Fruit fly (Drosophila melanogaster) whole organism, pupa: Measurements from ENCODE around the gene Cdc16.

ENCODE experiments used
- CG10348 ChIP-seq: fragments of 200-800 bp; sonication (Bioruptor generic); IDR thresholded peaks from 2 replicates; pipeline ENCODE4 v1.3.6; 2022; ENCODE audit warnings: missing biosample characterization, missing genetic modification characterization
- CG12605 ChIP-seq: fragments of 200-800 bp; sonication (Bioruptor generic); IDR thresholded peaks from 2 replicates; pipeline ENCODE4 v1.3.6; 2022; ENCODE audit warnings: missing biosample characterization, missing genetic modification characterization
- CG13204 ChIP-seq: fragments of 200-800 bp; sonication (Bioruptor generic); optimal IDR thresholded peaks from 2 replicates; lab custom pipeline; 2018; ENCODE audit warnings: missing biosample characterization, mild to moderate bottlenecking, missing genetic modification characterization, moderate library complexity
- CG14655 ChIP-seq: fragments of 200-800 bp; sonication (Bioruptor generic); optimal IDR thresholded peaks from 3 replicates; lab custom pipeline; 2017; ENCODE audit warnings: mild to moderate bottlenecking, missing biosample characterization, missing genetic modification reagents, missing genetic modification characterization
- CG15710 ChIP-seq: fragments of 200-800 bp; sonication (Bioruptor generic); optimal IDR thresholded peaks from 2 replicates; lab custom pipeline; 2018; ENCODE audit warnings: missing biosample characterization, mild to moderate bottlenecking, missing genetic modification characterization, moderate library complexity
- CG17806 ChIP-seq: fragments of 200-800 bp; sonication (Bioruptor generic); optimal IDR thresholded peaks from 2 replicates; lab custom pipeline; 2018; ENCODE audit warnings: missing biosample characterization, mild to moderate bottlenecking, missing genetic modification characterization, moderate library complexity
- CG32121 ChIP-seq: fragments of 200-800 bp; sonication (Bioruptor generic); IDR thresholded peaks from 2 replicates; pipeline ENCODE4 v1.3.6; 2022; ENCODE audit warnings: missing biosample characterization, missing genetic modification characterization
- CG34367 ChIP-seq: fragments of 200-800 bp; sonication (Bioruptor generic); optimal IDR thresholded peaks from 2 replicates; lab custom pipeline; 2018; ENCODE audit warnings: missing biosample characterization, mild to moderate bottlenecking, missing genetic modification characterization
- CG4496 ChIP-seq: fragments of 200-800 bp; sonication (Bioruptor generic); IDR thresholded peaks from 3 replicates; pipeline ENCODE4 v1.3.6; 2022; ENCODE audit warnings: missing biosample characterization, missing genetic modification characterization
- CG8159 ChIP-seq: fragments of 200-800 bp; sonication (Bioruptor generic); optimal IDR thresholded peaks from 3 replicates; lab custom pipeline; 2018; ENCODE audit warnings: missing biosample characterization, mild to moderate bottlenecking, missing genetic modification characterization, moderate library complexity
- CG8301 ChIP-seq: fragments of 200-800 bp; sonication (Bioruptor generic); optimal IDR thresholded peaks from 2 replicates; lab custom pipeline; 2018; ENCODE audit warnings: missing biosample characterization, mild to moderate bottlenecking, missing genetic modification characterization
- CG9948 ChIP-seq: fragments of 200-800 bp; sonication (Bioruptor generic); optimal IDR thresholded peaks from 2 replicates; lab custom pipeline; 2018; ENCODE audit warnings: missing biosample characterization, mild to moderate bottlenecking, missing genetic modification characterization, moderate library complexity
- D1 ChIP-seq: fragments of 200-800 bp; sonication (Bioruptor generic); optimal IDR thresholded peaks from 2 replicates; lab custom pipeline; 2018; ENCODE audit warnings: missing biosample characterization, mild to moderate bottlenecking, missing genetic modification characterization, moderate library complexity
- EcR ChIP-seq: fragments of 200-800 bp; sonication (Bioruptor generic); optimal IDR thresholded peaks from 3 replicates; lab custom pipeline; 2019; ENCODE audit warnings: missing biosample characterization, missing genetic modification characterization, mild to moderate bottlenecking, moderate library complexity, missing genetic modification reagents
- Ets98B ChIP-seq: fragments of 200-800 bp; sonication (Bioruptor generic); IDR thresholded peaks from 2 replicates; pipeline ENCODE4 v1.3.6; 2022; ENCODE audit warnings: missing biosample characterization, missing genetic modification characterization
- Pif1A ChIP-seq: fragments of 200-800 bp; sonication (Bioruptor generic); optimal IDR thresholded peaks from 3 replicates; lab custom pipeline; 2016; ENCODE audit warnings: missing biosample characterization, missing genetic modification characterization
- Pif1B ChIP-seq: fragments of 200-800 bp; sonication (Bioruptor generic); optimal IDR thresholded peaks from 3 replicates; lab custom pipeline; 2016; ENCODE audit warnings: missing biosample characterization, missing genetic modification characterization
- Snoo ChIP-seq: fragments of 200-800 bp; sonication (Bioruptor generic); optimal IDR thresholded peaks from 3 replicates; lab custom pipeline; 2017; ENCODE audit warnings: missing biosample characterization, mild to moderate bottlenecking, missing genetic modification characterization, inconsistent platforms
- fd96Ca ChIP-seq: fragments of 200-800 bp; sonication (Bioruptor generic); IDR thresholded peaks from 3 replicates; pipeline ENCODE4 v1.3.6; 2022; ENCODE audit warnings: missing biosample characterization, missing genetic modification characterization
- gl ChIP-seq: fragments of 200-800 bp; sonication (Bioruptor generic); optimal IDR thresholded peaks from 2 replicates; lab custom pipeline; 2018; ENCODE audit warnings: missing biosample characterization, mild to moderate bottlenecking, missing genetic modification characterization
- rn ChIP-seq: fragments of 200-800 bp; sonication (Bioruptor generic); IDR thresholded peaks from 2 replicates; pipeline ENCODE4 v1.3.6; 2022; ENCODE audit warnings: missing biosample characterization, missing genetic modification characterization

The Cdc16 gene

dm6 chr3R:23316867-23317266 lies 35.9 kb downstream of the Cdc16 start:
- no peak for TF ChIP-seq CG17806 (tag; lab: Kevin White, UChicago)
- TF ChIP-seq, all 21 proteins: peak for 0

- no peak for TF ChIP-seq rn (GFP tag; lab: Robert Waterston, UW)
- peak; percentile 58 for TF ChIP-seq CG14655
- peak; percentile 54; the same call in 2 of the 3 replicates for TF ChIP-seq CG4496
- TF ChIP-seq CG12605 (GFP tag; lab: Robert Waterston, UW), result peak; percentile 72
- no peak for TF ChIP-seq CG9948 (tag; lab: Kevin White, UChicago)
- TF ChIP-seq CG8159 (tag; lab: Kevin White, UChicago), result peak; percentile 31
- TF ChIP-seq CG32121 (GFP tag; lab: Robert Waterston, UW), result no peak
- peak; percentile 46; the same call in 1 of the 3 replicates for TF ChIP-seq fd96Ca (GFP tag; lab: Robert Waterston, UW)
- TF ChIP-seq gl (tag; lab: Kevin White, UChicago), result peak; percentile 55
- TF ChIP-seq Snoo (tag; lab: Kevin White, UChicago), result no peak
- TF ChIP-seq CG15710 (tag; lab: Kevin White, UChicago), result peak; percentile 35
- TF ChIP-seq Pif1A, result peak; percentile 65
- TF ChIP-seq Pif1B, result peak; percentile 47
- TF ChIP-seq CG13204, result peak; percentile 33
- peak; percentile 26 for TF ChIP-seq CG8301 (tag; lab: Kevin White, UChicago)
- no peak for TF ChIP-seq D1 (tag; lab: Kevin White, UChicago)
- TF ChIP-seq Ets98B, result no peak
- peak; percentile 15 for TF ChIP-seq CG17806 (tag; lab: Kevin White, UChicago)
Measured at dm6 chr3R:23318928-23319327, 37.9 kb downstream of the Cdc16 start.

- TF ChIP-seq rn (GFP tag; lab: Robert Waterston, UW) (no peak), Pif1A (no peak), CG13204 (no peak), gl (tag; lab: Kevin White, UChicago) (no peak), Pif1B (no peak), CG4496 (no peak), CG8159 (tag; lab: Kevin White, UChicago) (no peak), CG34367 (tag; lab: Kevin White, UChicago) (no peak), CG12605 (GFP tag; lab: Robert Waterston, UW) (no peak), CG32121 (GFP tag; lab: Robert Waterston, UW) (no peak), CG15710 (tag; lab: Kevin White, UChicago) (no peak), EcR (GFP tag; lab: Kevin White, UChicago) (no peak), Ets98B (no peak), fd96Ca (GFP tag; lab: Robert Waterston, UW) (no peak), CG10348 (GFP tag; lab: Robert Waterston, UW) (no peak), D1 (tag; lab: Kevin White, UChicago) (no peak), CG14655 (no peak)
Measured at dm6 chr3R:23320251-23320650, 39.2 kb downstream of the Cdc16 start.

dm6 chr3R:23323639-23324350 lies 42.8 kb downstream of the Cdc16 start:
- peak; percentile 64 for TF ChIP-seq CG8301 (tag; lab: Kevin White, UChicago)
- no peak for TF ChIP-seq Pif1B
- peak; percentile 6 for TF ChIP-seq CG8159 (tag; lab: Kevin White, UChicago)
- peak; percentile 51; the same call in 2 of the 3 replicates for TF ChIP-seq fd96Ca (GFP tag; lab: Robert Waterston, UW)
- TF ChIP-seq CG17806 (tag; lab: Kevin White, UChicago), result no peak
- no peak for TF ChIP-seq CG10348 (GFP tag; lab: Robert Waterston, UW)
- TF ChIP-seq EcR (GFP tag; lab: Kevin White, UChicago), result peak; percentile 48
- peak; percentile 49 for TF ChIP-seq CG13204
- peak; percentile 4 for TF ChIP-seq CG9948 (tag; lab: Kevin White, UChicago)
- TF ChIP-seq CG12605 (GFP tag; lab: Robert Waterston, UW), result no peak
- peak; percentile 10 for TF ChIP-seq Pif1A
- TF ChIP-seq CG14655, result peak; percentile 55
- no peak for TF ChIP-seq gl (tag; lab: Kevin White, UChicago)
- TF ChIP-seq Snoo (tag; lab: Kevin White, UChicago), result no peak
- peak; percentile 35; the same call in 1 of the 3 replicates for TF ChIP-seq CG4496
- no peak for TF ChIP-seq Ets98B

- TF ChIP-seq EcR (GFP tag; lab: Kevin White, UChicago), result no peak
- TF ChIP-seq CG13204, result peak; percentile 62
Measured at dm6 chr3R:23325710-23326109, 44.7 kb downstream of the Cdc16 start.

- TF ChIP-seq Pif1A, result peak; percentile 96
- TF ChIP-seq CG12605 (GFP tag; lab: Robert Waterston, UW), result peak; percentile 91
- TF ChIP-seq CG8159 (tag; lab: Kevin White, UChicago), result peak; percentile 97
- TF ChIP-seq D1 (tag; lab: Kevin White, UChicago), result peak; percentile 76
- TF ChIP-seq fd96Ca (GFP tag; lab: Robert Waterston, UW), result peak; percentile 98
- TF ChIP-seq gl (tag; lab: Kevin White, UChicago), result peak; percentile 97
- peak; percentile 89 for TF ChIP-seq CG32121 (GFP tag; lab: Robert Waterston, UW)
- TF ChIP-seq CG10348 (GFP tag; lab: Robert Waterston, UW), result peak; percentile 70
- TF ChIP-seq Pif1B, result peak; percentile 95
- TF ChIP-seq CG17806 (tag; lab: Kevin White, UChicago), result peak; percentile 97
- TF ChIP-seq Snoo (tag; lab: Kevin White, UChicago), result peak; percentile 69
- TF ChIP-seq CG13204, result peak; percentile 90
- peak; percentile 90 for TF ChIP-seq EcR (GFP tag; lab: Kevin White, UChicago)
- TF ChIP-seq CG14655, result peak; percentile 98
- TF ChIP-seq CG34367 (tag; lab: Kevin White, UChicago), result peak; percentile 98
- TF ChIP-seq CG15710 (tag; lab: Kevin White, UChicago), result peak; percentile 97
- peak; percentile 96 for TF ChIP-seq Ets98B
- peak; percentile 97 for TF ChIP-seq CG4496
- TF ChIP-seq rn (GFP tag; lab: Robert Waterston, UW), result peak; percentile 93
- TF ChIP-seq CG8301 (tag; lab: Kevin White, UChicago), result peak; percentile 98
- TF ChIP-seq CG9948 (tag; lab: Kevin White, UChicago), result peak; percentile 97
Measured at dm6 chr3R:23326292-23326691, 45.3 kb downstream of the Cdc16 start.
